Fruit fly (Drosophila melanogaster): ENCODE data around the gene CG31391.

The CG31391 gene

DNA sequence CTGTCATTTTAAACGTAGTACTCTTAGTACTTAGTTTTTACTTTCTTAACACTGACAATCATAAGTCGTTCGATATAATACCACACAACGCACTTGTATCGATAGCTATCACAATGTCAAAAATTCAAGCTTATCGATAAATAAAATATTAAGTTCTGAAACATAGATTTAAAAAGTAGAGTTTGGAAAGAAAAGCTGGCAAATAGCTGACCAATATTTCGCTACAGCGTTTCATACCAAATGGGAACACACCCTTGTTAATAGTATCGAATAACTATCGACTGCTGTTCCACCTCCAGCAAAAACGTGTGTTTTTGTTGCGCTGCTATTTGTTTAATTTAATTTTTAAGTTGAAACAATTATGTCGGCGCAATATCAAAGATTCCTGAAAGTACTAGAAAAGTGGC is 8.5 kb downstream of the CG31391 start, which contains the start of the genes pug, CG14683 and CG46459 (continued):
- peak; percentile 60 for TF ChIP-seq Side (GFP tag; optimal IDR thresholded peaks at IDR 0.05)
- TF ChIP-seq CG8388 (GFP tag; optimal IDR thresholded peaks at IDR 0.05) = peak; percentile 8
- TF ChIP-seq Asciz (GFP tag; optimal IDR thresholded peaks at IDR 0.05) = no peak
- TF ChIP-seq HLH3B (GFP tag; IDR thresholded peaks at IDR 0.05) = no peak
- TF ChIP-seq CG9797 (GFP tag; optimal IDR thresholded peaks at IDR 0.05) = no peak
- TF ChIP-seq CG30431 (GFP tag; optimal IDR thresholded peaks at IDR 0.05) = no peak
- TF ChIP-seq tio (GFP tag; optimal IDR thresholded peaks at IDR 0.05) = no peak
- TF ChIP-seq sug (tag; optimal IDR thresholded peaks at IDR 0.05) = peak; percentile 8
- TF ChIP-seq CG7372 (GFP tag; IDR thresholded peaks at IDR 0.05) = no peak
- peak; percentile 64 for TF ChIP-seq CG2120 (GFP tag; optimal IDR thresholded peaks at IDR 0.05)
- peak; percentile 8; the same call in 1 of the 2 replicates for TF ChIP-seq CG4360 (GFP tag; IDR thresholded peaks at IDR 0.05)
- TF ChIP-seq CG13123 (GFP tag; optimal IDR thresholded peaks at IDR 0.05) = no peak
- peak; percentile 80 for TF ChIP-seq Ets97D (GFP tag; optimal IDR thresholded peaks at IDR 0.05)
- no peak for TF ChIP-seq CG11093 (GFP tag; IDR thresholded peaks at IDR 0.05)
- TF ChIP-seq klu (GFP tag; IDR thresholded peaks at IDR 0.05) = no peak
- TF ChIP-seq Atf3 (GFP tag; optimal IDR thresholded peaks at IDR 0.05) = peak; percentile 40
- TF ChIP-seq CG30403 (GFP tag; optimal IDR thresholded peaks at IDR 0.05) = peak; percentile 60
- TF ChIP-seq Med (GFP tag) = peak; percentile 97
- TF ChIP-seq mam (GFP tag; optimal IDR thresholded peaks at IDR 0.05) = peak; percentile 71
- TF ChIP-seq pb (GFP tag; optimal IDR thresholded peaks at IDR 0.05) = no peak
- no peak for TF ChIP-seq CG4404 (GFP tag; IDR thresholded peaks at IDR 0.05)
- TF ChIP-seq ranshi (GFP tag; IDR thresholded peaks at IDR 0.05) = 0 out of 2 replicates have a peak, but pooled peaks have one; percentile 32
- peak; percentile 21 for TF ChIP-seq CG4820 (GFP tag; optimal IDR thresholded peaks at IDR 0.05)
- peak; percentile 38 for TF ChIP-seq Xbp1 (GFP tag; optimal IDR thresholded peaks at IDR 0.05)
- TF ChIP-seq Spps (tag; optimal IDR thresholded peaks at IDR 0.05) = no peak
- peak; percentile 31 for TF ChIP-seq CG12155 (GFP tag; optimal IDR thresholded peaks at IDR 0.05)
- TF ChIP-seq run (tag; optimal IDR thresholded peaks at IDR 0.05) = no peak
- TF ChIP-seq onecut (GFP tag; IDR thresholded peaks at IDR 0.05) = no peak
- TF ChIP-seq unc-4 (GFP tag; IDR thresholded peaks at IDR 0.05; ENCODE audit: partially characterized antibody) = peak; percentile 96
- TF ChIP-seq H15 (GFP tag; IDR thresholded peaks at IDR 0.05) = no peak
- TF ChIP-seq BtbVII (GFP tag; optimal IDR thresholded peaks at IDR 0.05) = no peak
- peak; percentile 93 for TF ChIP-seq tna (GFP tag; IDR thresholded peaks at IDR 0.05; ENCODE audit: partially characterized antibody)
- TF ChIP-seq gcm (GFP tag; optimal IDR thresholded peaks at IDR 0.05) = no peak
- TF ChIP-seq D19B (GFP tag; optimal IDR thresholded peaks at IDR 0.05) = no peak
- TF ChIP-seq zen2 (GFP tag; IDR thresholded peaks at IDR 0.05; ENCODE audit: partially characterized antibody) = peak; percentile 94
- no peak for TF ChIP-seq sim (GFP tag; IDR thresholded peaks at IDR 0.05)
- TF ChIP-seq CG15696 (tag; optimal IDR thresholded peaks at IDR 0.05) = peak; percentile 2
- TF ChIP-seq nmo (GFP tag; optimal IDR thresholded peaks at IDR 0.05) = peak; percentile 63
- peak; percentile 2 for TF ChIP-seq CG18011 (GFP tag; optimal IDR thresholded peaks at IDR 0.05)
- no peak for TF ChIP-seq Vsx1 (GFP tag; optimal IDR thresholded peaks at IDR 0.05)
- no peak for TF ChIP-seq HLHmδ (GFP tag; optimal IDR thresholded peaks at IDR 0.05)
- TF ChIP-seq Dip3 (GFP tag; optimal IDR thresholded peaks at IDR 0.05) = peak; percentile 52
- no peak for TF ChIP-seq prd (optimal IDR thresholded peaks at IDR 0.05)
- TF ChIP-seq prd (GFP tag; IDR thresholded peaks at IDR 0.05) = peak; percentile 48; the same call in 1 of the 3 replicates
- TF ChIP-seq ERR (GFP tag; optimal IDR thresholded peaks at IDR 0.05) = peak; percentile 50
- no peak for TF ChIP-seq CG3407 (GFP tag; optimal IDR thresholded peaks at IDR 0.05)
- no peak for TF ChIP-seq ken (GFP tag; IDR thresholded peaks at IDR 0.05)
- TF ChIP-seq CG6791 (GFP tag; IDR thresholded peaks at IDR 0.05; ENCODE audit: partially characterized antibody) = peak; percentile 92
- no peak for TF ChIP-seq Ssrp (tag; optimal IDR thresholded peaks at IDR 0.05)
- TF ChIP-seq CG3847 (GFP tag; IDR thresholded peaks at IDR 0.05) = peak; percentile 33; the same call in 1 of the 2 replicates
- TF ChIP-seq ato (GFP tag; IDR thresholded peaks at IDR 0.05; ENCODE audit: partially characterized antibody) = peak; percentile 90

All from whole organism, embryonic.